Worm (Caenorhabditis elegans) whole organism, young adult: Measurements from ENCODE around the gene T23B7.3.

ENCODE experiments used
- Y95B8A.8 ChIP-seq: fragments of 200-800 bp; sonication (Bioruptor generic); IDR thresholded peaks from 2 replicates; pipeline ENCODE4 v1.3.6; 2022; ENCODE audit warnings: missing genetic modification reagents, missing genetic modification characterization, missing compliant biosample characterization
- egl-18 ChIP-seq: fragments of 200-800 bp; sonication (Bioruptor generic); IDR thresholded peaks from 2 replicates; pipeline ENCODE4 v1.3.6; 2022; ENCODE audit warnings: missing genetic modification reagents, missing genetic modification characterization, missing compliant biosample characterization
- gei-17 ChIP-seq: fragments of 200-800 bp; sonication (Bioruptor generic); optimal IDR thresholded peaks from 2 replicates; lab custom pipeline; 2018; ENCODE audit warnings: mild to moderate bottlenecking, missing genetic modification characterization, missing compliant biosample characterization
- hsf-1 ChIP-seq: fragments of 200-800 bp; sonication (Bioruptor generic); IDR thresholded peaks from 2 replicates; pipeline ENCODE4 v1.3.6; 2022; ENCODE audit warnings: missing genetic modification reagents, missing genetic modification characterization, missing compliant biosample characterization
- lin-35 ChIP-seq, 3 experiments: fragments of 150-350 bp in 2 of 3; sonication (generic microtip) in 1 of 3; optimal IDR thresholded peaks; 2 replicates each; lab custom pipeline; 2014 to 2018; ENCODE audit warnings: missing biosample characterization in 3 of 3, missing genetic modification characterization in 3 of 3, missing genetic modification reagents in 3 of 3
- snpc-4 ChIP-seq, 5 experiments: fragments of 150-350 bp in 1 of 5; sonication (generic microtip) in 4 of 5; optimal IDR thresholded peaks; 2 replicates each; lab custom pipeline; 2014 to 2018; ENCODE audit warnings: missing genetic modification characterization in 5 of 5, missing biosample characterization in 3 of 5, antibody characterized with exemption in 2 of 5, mild to moderate bottlenecking in 2 of 5, missing compliant biosample characterization in 2 of 5, missing genotype in 2 of 5, moderate library complexity in 2 of 5, missing genetic modification reagents in 1 of 5
- unc-62 ChIP-seq: fragments of 150-350 bp; optimal IDR thresholded peaks from 2 replicates; lab custom pipeline; 2014; ENCODE audit warnings: missing biosample characterization, missing genetic modification reagents, missing genetic modification characterization

ce11 chrII:4805799-4806198 lies 44.2 kb upstream of the T23B7.3 start:
- no peak for TF ChIP-seq Y95B8A.8 (GFP tag; lab: Robert Waterston, UW)
- no peak for TF ChIP-seq snpc-4 (GFP tag; optimal IDR thresholded peaks at IDR 0.05; lab: Kevin White, UChicago)
- no peak for TF ChIP-seq snpc-4 (tag; optimal IDR thresholded peaks at IDR 0.05; lab: Kevin White, UChicago)
- no peak for TF ChIP-seq hsf-1 (GFP tag; lab: Robert Waterston, UW)
- no peak for TF ChIP-seq lin-35 (GFP tag; optimal IDR thresholded peaks at IDR 0.05; lab: Kevin White, UChicago)
- TF ChIP-seq gei-17 (GFP tag; lab: Kevin White, UChicago) = no peak
- no peak for TF ChIP-seq unc-62 (GFP tag; lab: Kevin White, UChicago)
- no peak for TF ChIP-seq egl-18 (GFP tag; lab: Robert Waterston, UW)
